Fruit fly (Drosophila melanogaster): ENCODE measurements around the gene CG10029.

CG10029 gene

dm6 chr3R:7309579-7310037 is 7.4 kb downstream of the CG10029 start, which contains the start of gene rn:
Gene rn (minus strand): TSS chr3R:7309629.
- TF ChIP-seq dsf (GFP tag; optimal IDR thresholded peaks at IDR 0.05; ENCODE audit: borderline replicate concordance) (no peak), Sp1 (GFP tag; optimal IDR thresholded peaks at IDR 0.05) (peak; percentile 1), Vsx2 (GFP tag; optimal IDR thresholded peaks at IDR 0.05; ENCODE audit: partially characterized antibody) (peak; percentile 73), dl (GFP tag; optimal IDR thresholded peaks at IDR 0.05; ENCODE audit: insufficient read depth in 1 of 2, partially characterized antibody in 2 of 2) (peak in 1 of 2 experiments; percentile 63), Dif (GFP tag; optimal IDR thresholded peaks at IDR 0.05; ENCODE audit: partially characterized antibody) (peak; percentile 76)

- no peak for TF ChIP-seq CG9705 (GFP tag; optimal IDR thresholded peaks at IDR 0.05)
- peak; percentile 61 for TF ChIP-seq Vsx2 (GFP tag; optimal IDR thresholded peaks at IDR 0.05; ENCODE audit: partially characterized antibody)
- TF ChIP-seq dl (GFP tag; optimal IDR thresholded peaks at IDR 0.05; ENCODE audit: insufficient read depth in 1 of 2, partially characterized antibody in 2 of 2) = peak; percentile 26 to 43
Measured at dm6 chr3R:7306539-7307192, 10.3 kb downstream of the CG10029 start.

dm6 chr3R:7304455-7305088 is 12.4 kb downstream of the CG10029 start, which contains the start of gene CG42544:
Gene CG42544 (plus strand): TSS chr3R:7304592.
- TF ChIP-seq pan (optimal IDR thresholded peaks at IDR 0.05) (no peak), Dfd (GFP tag; optimal IDR thresholded peaks at IDR 0.05) (no peak), Hnf4 (GFP tag; optimal IDR thresholded peaks at IDR 0.05) (no peak), ey (GFP tag; optimal IDR thresholded peaks at IDR 0.05) (no peak), Rel (GFP tag; optimal IDR thresholded peaks at IDR 0.05) (no peak), Rel (tag; optimal IDR thresholded peaks at IDR 0.05) (no peak), Vsx2 (GFP tag; optimal IDR thresholded peaks at IDR 0.05; ENCODE audit: partially characterized antibody) (no peak), Abd-B (GFP tag; optimal IDR thresholded peaks at IDR 0.05) (no peak)

- TF ChIP-seq ey (GFP tag; optimal IDR thresholded peaks at IDR 0.05) (no peak), Sp1 (GFP tag; optimal IDR thresholded peaks at IDR 0.05) (no peak), jim (GFP tag; optimal IDR thresholded peaks at IDR 0.05) (no peak), Dfd (GFP tag; optimal IDR thresholded peaks at IDR 0.05) (no peak), psq (GFP tag; optimal IDR thresholded peaks at IDR 0.05) (no peak), OdsH (GFP tag; optimal IDR thresholded peaks at IDR 0.05) (no peak), CG32264 (GFP tag; optimal IDR thresholded peaks at IDR 0.05) (no peak), Dif (GFP tag; optimal IDR thresholded peaks at IDR 0.05; ENCODE audit: partially characterized antibody) (no peak), Mio (GFP tag; optimal IDR thresholded peaks at IDR 0.05) (no peak)
Measured at dm6 chr3R:7285662-7286061, 31.3 kb downstream of the CG10029 start, which contains the start of gene RacGAP84C. Gene RacGAP84C (plus strand): TSS chr3R:7285962.

- TF ChIP-seq fru (GFP tag; optimal IDR thresholded peaks at IDR 0.05) (no peak), tai (GFP tag; optimal IDR thresholded peaks at IDR 0.05) (no peak), dl (GFP tag; optimal IDR thresholded peaks at IDR 0.05; ENCODE audit: insufficient read depth in 1 of 2, partially characterized antibody in 2 of 2) (no peak), ey (GFP tag; optimal IDR thresholded peaks at IDR 0.05) (no peak), woc (GFP tag; optimal IDR thresholded peaks at IDR 0.05) (no peak), HLH106 (tag; optimal IDR thresholded peaks at IDR 0.05) (no peak), Abd-B (GFP tag; optimal IDR thresholded peaks at IDR 0.05) (no peak), brk (GFP tag; optimal IDR thresholded peaks at IDR 0.05) (no peak), GATAd (GFP tag; optimal IDR thresholded peaks at IDR 0.05) (no peak), Jra (GFP tag; optimal IDR thresholded peaks at IDR 0.05) (no peak), Vsx2 (GFP tag; optimal IDR thresholded peaks at IDR 0.05; ENCODE audit: partially characterized antibody) (no peak), Rel (GFP tag; optimal IDR thresholded peaks at IDR 0.05) (no peak), Rel (tag; optimal IDR thresholded peaks at IDR 0.05) (no peak), usp (GFP tag; optimal IDR thresholded peaks at IDR 0.05) (no peak), sv (GFP tag; optimal IDR thresholded peaks at IDR 0.05) (no peak), Hnf4 (GFP tag; optimal IDR thresholded peaks at IDR 0.05) (no peak)
Measured at dm6 chr3R:7282244-7282890, 34.6 kb downstream of the CG10029 start.

Measured in whole organism, wandering third instar larva.